Worm (Caenorhabditis elegans) whole organism, L4 larva: ENCODE measurements around the gene T22B2.1.

Experiments
- F44E2.7 ChIP-seq: fragments of 200-800 bp; sonication (Bioruptor generic); IDR thresholded peaks from 2 replicates; pipeline ENCODE4 v2.1.2; 2022; ENCODE audit warnings: missing genetic modification characterization, missing compliant biosample characterization
- T26A8.4 ChIP-seq: fragments of 200-800 bp; sonication (Bioruptor generic); IDR thresholded peaks from 2 replicates; pipeline ENCODE4 v1.3.6; 2022; ENCODE audit warnings: missing genetic modification characterization, missing compliant biosample characterization
- Y5F2A.4 ChIP-seq: fragments of 200-800 bp; sonication (Bioruptor generic); optimal IDR thresholded peaks from 2 replicates; lab custom pipeline; 2018; ENCODE audit warnings: mild to moderate bottlenecking, missing genetic modification characterization, missing compliant biosample characterization
- Y75B8A.6 ChIP-seq: fragments of 200-800 bp; sonication (Bioruptor generic); IDR thresholded peaks from 2 replicates; pipeline ENCODE4 v1.3.6; 2022; ENCODE audit warnings: missing genetic modification reagents, missing genetic modification characterization, missing compliant biosample characterization
- ama-1 ChIP-seq: fragments of 150-350 bp; optimal IDR thresholded peaks from 2 replicates; lab custom pipeline; 2014; ENCODE audit warnings: inconsistent platforms, mixed read lengths
- attf-4 ChIP-seq: sonication (generic microtip); optimal IDR thresholded peaks from 3 replicates; lab custom pipeline; 2017; ENCODE audit warnings: missing biosample characterization, missing genetic modification characterization
- ceh-62 ChIP-seq: sonication (generic microtip); optimal IDR thresholded peaks from 2 replicates; lab custom pipeline; 2017; ENCODE audit warnings: missing biosample characterization, missing genetic modification characterization
- ceh-82 ChIP-seq: sonication (generic microtip); optimal IDR thresholded peaks from 2 replicates; lab custom pipeline; 2017; ENCODE audit warnings: missing biosample characterization, missing genetic modification characterization
- cey-2 ChIP-seq: sonication (generic microtip); optimal IDR thresholded peaks from 3 replicates; lab custom pipeline; 2017; ENCODE audit warnings: missing genetic modification characterization, mild to moderate bottlenecking, missing compliant biosample characterization, antibody characterized with exemption, borderline replicate concordance; ENCODE audit not compliant: insufficient read depth
- ctbp-1 ChIP-seq: fragments of 200-800 bp; sonication (Bioruptor generic); IDR thresholded peaks from 2 replicates; pipeline ENCODE4 v1.3.6; 2022; ENCODE audit warnings: missing genetic modification reagents, missing genetic modification characterization, missing compliant biosample characterization
- daf-12 ChIP-seq: fragments of 150-350 bp; optimal IDR thresholded peaks from 2 replicates; lab custom pipeline; 2014; ENCODE audit warnings: missing biosample characterization, missing genetic modification reagents, missing genetic modification characterization
- daf-16 ChIP-seq, 3 experiments: sonication (generic microtip); optimal IDR thresholded peaks; 2 replicates each; lab custom pipeline; 2016 to 2017; ENCODE audit warnings: missing genetic modification characterization in 3 of 3, missing genetic modification reagents in 3 of 3, mild to moderate bottlenecking in 2 of 3, missing compliant biosample characterization in 2 of 3, missing biosample characterization in 1 of 3, moderate library complexity in 1 of 3
- daf-8 ChIP-seq: fragments of 200-800 bp; sonication (Bioruptor generic); IDR thresholded peaks from 2 replicates; pipeline ENCODE4 v1.3.6; 2022; ENCODE audit warnings: missing genetic modification characterization, missing compliant biosample characterization
- dmd-9 ChIP-seq: fragments of 200-800 bp; sonication (Bioruptor generic); IDR thresholded peaks from 2 replicates; pipeline ENCODE4 v1.3.6; 2022; ENCODE audit warnings: missing genetic modification reagents, missing genetic modification characterization, missing compliant biosample characterization
- dpl-1 ChIP-seq: fragments of 150-350 bp; optimal IDR thresholded peaks from 2 replicates; lab custom pipeline; 2014; ENCODE audit warnings: missing biosample characterization, missing genetic modification reagents, missing genetic modification characterization
- dve-1 ChIP-seq: sonication (generic microtip); optimal IDR thresholded peaks from 2 replicates; lab custom pipeline; 2017; ENCODE audit warnings: antibody characterized with exemption, mild to moderate bottlenecking, missing genetic modification characterization, missing compliant biosample characterization; ENCODE audit not compliant: insufficient read depth
- egl-27 ChIP-seq: sonication (generic microtip); optimal IDR thresholded peaks from 3 replicates; lab custom pipeline; 2017; ENCODE audit warnings: missing biosample characterization, missing genetic modification reagents, missing genetic modification characterization
- egl-43 ChIP-seq: fragments of 200-800 bp; sonication (Bioruptor generic); IDR thresholded peaks from 2 replicates; pipeline ENCODE4 v1.3.6; 2022; ENCODE audit warnings: missing genetic modification reagents, missing genetic modification characterization, missing compliant biosample characterization
- gei-8 ChIP-seq: fragments of 200-800 bp; sonication (Bioruptor generic); optimal IDR thresholded peaks from 2 replicates; lab custom pipeline; 2018; ENCODE audit warnings: mild to moderate bottlenecking, missing genetic modification characterization, missing compliant biosample characterization
- hif-1 ChIP-seq, 2 experiments: sonication (generic microtip); optimal IDR thresholded peaks; 2 replicates each; lab custom pipeline; 2016 to 2017; ENCODE audit warnings: missing compliant biosample characterization in 2 of 2, missing genetic modification characterization in 2 of 2, missing genetic modification reagents in 2 of 2, missing genotype in 2 of 2, mild to moderate bottlenecking in 1 of 2
- hlh-30 ChIP-seq: sonication (generic microtip); optimal IDR thresholded peaks from 2 replicates; lab custom pipeline; 2017; ENCODE audit warnings: antibody characterized with exemption, mild to moderate bottlenecking, missing genetic modification characterization, missing compliant biosample characterization; ENCODE audit not compliant: insufficient read depth
- hmg-1.1 ChIP-seq: fragments of 200-800 bp; sonication (Bioruptor generic); IDR thresholded peaks from 2 replicates; pipeline ENCODE4 v1.3.6; 2022; ENCODE audit warnings: missing genetic modification reagents, missing genetic modification characterization, missing compliant biosample characterization
- lin-1 ChIP-seq: fragments of 200-800 bp; sonication (Bioruptor generic); IDR thresholded peaks from 2 replicates; pipeline ENCODE4 v1.3.6; 2022; ENCODE audit warnings: missing genetic modification reagents, missing genetic modification characterization, missing compliant biosample characterization
- lin-15B ChIP-seq: fragments of 150-350 bp; sonication (generic microtip); optimal IDR thresholded peaks from 3 replicates; lab custom pipeline; 2014; ENCODE audit warnings: missing biosample characterization, missing genetic modification characterization
- lin-38 ChIP-seq: fragments of 200-800 bp; sonication (Bioruptor generic); IDR thresholded peaks from 2 replicates; pipeline ENCODE4 v1.3.6; 2022; ENCODE audit warnings: missing genetic modification reagents, missing genetic modification characterization, missing compliant biosample characterization
- lsy-2 ChIP-seq, 2 experiments: fragments of 150-350 bp in 1 of 2; sonication (generic microtip) in 1 of 2; optimal IDR thresholded peaks; 2 replicates each; lab custom pipeline; 2014 to 2017; ENCODE audit warnings: missing biosample characterization in 2 of 2, missing genetic modification characterization in 2 of 2
- mdt-29 ChIP-seq: fragments of 200-800 bp; sonication (Bioruptor generic); IDR thresholded peaks from 2 replicates; pipeline ENCODE4 v1.3.6; 2022; ENCODE audit warnings: missing genetic modification reagents, missing genetic modification characterization, missing compliant biosample characterization
- mxl-3 ChIP-seq: fragments of 200-800 bp; sonication (Bioruptor generic); optimal IDR thresholded peaks from 2 replicates; lab custom pipeline; 2018; ENCODE audit warnings: mild to moderate bottlenecking, missing genetic modification characterization, missing compliant biosample characterization
- nhr-102 ChIP-seq: sonication (generic microtip); optimal IDR thresholded peaks from 2 replicates; lab custom pipeline; 2016; ENCODE audit warnings: mild to moderate bottlenecking, missing genetic modification characterization, moderate library complexity, missing compliant biosample characterization
- nhr-11 ChIP-seq: fragments of 150-350 bp; optimal IDR thresholded peaks from 2 replicates; lab custom pipeline; 2014; ENCODE audit warnings: missing biosample characterization, missing genetic modification characterization
- nhr-28 ChIP-seq: fragments of 150-350 bp; optimal IDR thresholded peaks from 2 replicates; lab custom pipeline; 2014; ENCODE audit warnings: missing biosample characterization, missing genetic modification characterization
- nhr-41 ChIP-seq: fragments of 200-800 bp; sonication (Bioruptor generic); IDR thresholded peaks from 2 replicates; pipeline ENCODE4 v1.3.6; 2022; ENCODE audit warnings: missing genetic modification reagents, missing genetic modification characterization, missing compliant biosample characterization
- nhr-42 ChIP-seq: fragments of 200-800 bp; sonication (Bioruptor generic); IDR thresholded peaks from 2 replicates; pipeline ENCODE4 v1.3.6; 2022; ENCODE audit warnings: missing genetic modification characterization, missing compliant biosample characterization
- nhr-6 ChIP-seq: fragments of 150-350 bp; optimal IDR thresholded peaks from 2 replicates; lab custom pipeline; 2014; ENCODE audit warnings: missing biosample characterization, missing genetic modification characterization
- php-3 ChIP-seq: fragments of 200-800 bp; sonication (Bioruptor generic); IDR thresholded peaks from 2 replicates; pipeline ENCODE4 v1.3.6; 2022; ENCODE audit warnings: missing genetic modification reagents, missing genetic modification characterization, missing compliant biosample characterization
- pqm-1 ChIP-seq: sonication (generic microtip); optimal IDR thresholded peaks from 2 replicates; lab custom pipeline; 2017; ENCODE audit warnings: missing biosample characterization, missing genetic modification characterization
- rbr-2 ChIP-seq: sonication (generic microtip); optimal IDR thresholded peaks from 2 replicates; lab custom pipeline; 2016; ENCODE audit warnings: missing genotype, missing genetic modification characterization, missing compliant biosample characterization
- saeg-2 ChIP-seq: fragments of 200-800 bp; sonication (Bioruptor generic); IDR thresholded peaks from 2 replicates; pipeline ENCODE4 v1.3.6; 2022; ENCODE audit warnings: missing genetic modification reagents, missing genetic modification characterization, missing compliant biosample characterization
- sdz-12 ChIP-seq: fragments of 200-800 bp; sonication (Bioruptor generic); optimal IDR thresholded peaks from 2 replicates; lab custom pipeline; 2018; ENCODE audit warnings: mild to moderate bottlenecking, missing genetic modification characterization, missing compliant biosample characterization
- snpc-1.2 ChIP-seq: fragments of 200-800 bp; sonication (Bioruptor generic); IDR thresholded peaks from 2 replicates; pipeline ENCODE4 v1.3.6; 2022; ENCODE audit warnings: missing genetic modification reagents, missing genetic modification characterization, missing compliant biosample characterization
- spr-3 ChIP-seq: fragments of 200-800 bp; sonication (Bioruptor generic); optimal IDR thresholded peaks from 2 replicates; lab custom pipeline; 2018; ENCODE audit warnings: mild to moderate bottlenecking, missing genetic modification characterization, missing compliant biosample characterization
- unc-130 ChIP-seq: sonication (generic microtip); optimal IDR thresholded peaks from 2 replicates; lab custom pipeline; 2016; ENCODE audit warnings: missing genetic modification reagents, missing genetic modification characterization, missing compliant biosample characterization
- unc-39 ChIP-seq: sonication (generic microtip); optimal IDR thresholded peaks from 2 replicates; lab custom pipeline; 2017; ENCODE audit warnings: missing biosample characterization, missing genetic modification characterization
- unc-62 ChIP-seq, 3 experiments: fragments of 150-350 bp in 1 of 3; sonication (generic microtip); optimal IDR thresholded peaks in 2 of 3; peaks in 1 of 3; 1 replicate in 1 of 3; 2 replicates in 2 of 3; lab custom pipeline; 2014 to 2017; ENCODE audit warnings: missing biosample characterization in 3 of 3, missing genetic modification characterization in 3 of 3, missing genetic modification reagents in 3 of 3, missing genotype in 1 of 3
- vab-7 ChIP-seq: fragments of 200-800 bp; sonication (Bioruptor generic); IDR thresholded peaks from 2 replicates; pipeline ENCODE4 v1.3.6; 2022; ENCODE audit warnings: missing genetic modification reagents, missing genetic modification characterization, missing compliant biosample characterization
- zag-1 ChIP-seq: fragments of 150-350 bp; optimal IDR thresholded peaks from 2 replicates; lab custom pipeline; 2014; ENCODE audit warnings: missing biosample characterization, missing genetic modification characterization
- ztf-11 ChIP-seq: fragments of 150-350 bp; optimal IDR thresholded peaks from 2 replicates; lab custom pipeline; 2014; ENCODE audit warnings: missing biosample characterization, missing genetic modification characterization
- ztf-7 ChIP-seq: fragments of 150-350 bp; optimal IDR thresholded peaks from 2 replicates; lab custom pipeline; 2014; ENCODE audit warnings: missing biosample characterization, missing genetic modification characterization

Gene T22B2.1

DNA sequence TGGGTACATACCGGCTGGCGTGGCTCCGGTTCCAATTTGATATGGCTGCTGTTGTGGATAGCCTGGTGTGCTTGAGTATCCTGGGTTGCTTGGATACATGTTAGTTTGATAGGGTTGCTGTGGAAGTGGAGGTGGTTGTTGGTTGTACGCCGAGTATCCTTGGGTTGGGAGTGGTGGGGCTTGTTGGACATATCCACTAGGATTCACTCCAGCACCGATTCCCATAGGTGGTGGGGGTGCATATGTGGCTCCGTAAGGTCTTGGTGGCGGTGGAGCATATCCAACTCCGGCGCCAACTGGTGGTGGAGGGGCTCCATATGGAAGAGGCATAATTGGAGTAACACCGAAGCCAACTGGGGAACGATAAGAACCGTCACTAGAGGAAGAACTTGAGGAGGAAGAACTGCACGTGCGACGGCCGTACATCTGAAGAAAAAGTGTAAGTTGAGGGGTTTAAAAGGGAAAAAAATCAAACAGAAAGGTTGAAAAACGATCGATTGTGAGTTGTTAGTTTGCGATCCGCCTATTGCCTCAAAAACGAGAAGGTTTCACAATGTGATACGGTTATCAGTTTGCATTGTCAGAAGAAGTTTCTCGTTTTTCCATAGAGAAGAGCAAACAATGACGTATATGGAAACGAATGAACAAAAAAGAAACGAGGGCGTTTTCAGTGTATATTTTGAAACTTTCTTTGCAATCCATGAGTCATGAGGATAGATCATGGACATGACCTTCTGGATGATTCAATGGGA lies 42.5 kb downstream of the T22B2.1 start, which contains the start of gene C16B8.3 (continued):
- no peak for TF ChIP-seq php-3
- no peak for TF ChIP-seq nhr-102 (tag; lab: Kevin White, UChicago)
- no peak for TF ChIP-seq lsy-2 (tag; optimal IDR thresholded peaks at IDR 0.05; lab: Kevin White, UChicago)
- TF ChIP-seq lin-1 (GFP tag; lab: Robert Waterston, UW), result no peak
- no peak for TF ChIP-seq lin-38 (GFP tag; lab: Robert Waterston, UW)
- TF ChIP-seq ctbp-1 (GFP tag; lab: Robert Waterston, UW), result no peak
- TF ChIP-seq nhr-6, result peak; percentile 69
- TF ChIP-seq cey-2 (tag; lab: Kevin White, UChicago), result no peak
- TF ChIP-seq daf-8, result no peak
- no peak for TF ChIP-seq nhr-41 (GFP tag; lab: Robert Waterston, UW)
- no peak for TF ChIP-seq sdz-12 (GFP tag; lab: Kevin White, UChicago)
- peak; percentile 57 for TF ChIP-seq pqm-1 (tag; lab: Kevin White, UChicago)
- no peak for TF ChIP-seq ztf-11 (tag; lab: Kevin White, UChicago)
- no peak for TF ChIP-seq nhr-42
- TF ChIP-seq dpl-1 (GFP tag; lab: Kevin White, UChicago), result no peak
- TF ChIP-seq snpc-1.2 (GFP tag; lab: Robert Waterston, UW), result no peak
- TF ChIP-seq dmd-9 (GFP tag; lab: Robert Waterston, UW), result no peak
- TF ChIP-seq hmg-1.1 (GFP tag; lab: Robert Waterston, UW), result no peak
- no peak for TF ChIP-seq attf-4 (tag; lab: Kevin White, UChicago)
- no peak for TF ChIP-seq egl-27 (tag; lab: Kevin White, UChicago)
- no peak for TF ChIP-seq zag-1 (tag; lab: Kevin White, UChicago)
- no peak for TF ChIP-seq ztf-7 (tag; lab: Kevin White, UChicago)
- no peak for TF ChIP-seq hif-1 (tag; optimal IDR thresholded peaks at IDR 0.05; lab: Kevin White, UChicago)
- TF ChIP-seq mxl-3 (GFP tag; lab: Kevin White, UChicago), result peak; percentile 17
- TF ChIP-seq Y5F2A.4, result no peak
- TF ChIP-seq lin-15B (tag; lab: Kevin White, UChicago), result no peak
- no peak for TF ChIP-seq vab-7 (GFP tag; lab: Robert Waterston, UW)
- 0 out of 2 replicates have a peak, but pooled peaks have one; percentile 6 for TF ChIP-seq mdt-29 (GFP tag; lab: Robert Waterston, UW)
- TF ChIP-seq nhr-28 (tag; lab: Kevin White, UChicago), result peak; percentile 66
- no peak for TF ChIP-seq unc-130
- no peak for TF ChIP-seq nhr-11 (tag; lab: Kevin White, UChicago)
- no peak for TF ChIP-seq unc-62 (GFP tag; optimal IDR thresholded peaks at IDR 0.05 in 1 of 2; lab: Kevin White, UChicago)
- no peak for TF ChIP-seq unc-62 (tag; optimal IDR thresholded peaks at IDR 0.05; lab: Kevin White, UChicago)
- no peak for TF ChIP-seq Y75B8A.6
- no peak for TF ChIP-seq rbr-2
- no peak for TF ChIP-seq spr-3 (GFP tag; lab: Kevin White, UChicago)
- no peak for TF ChIP-seq daf-16 (GFP tag; optimal IDR thresholded peaks at IDR 0.05; lab: Kevin White, UChicago)
- TF ChIP-seq daf-16 (tag; optimal IDR thresholded peaks at IDR 0.05; lab: Kevin White, UChicago), result peak; percentile 66

ce11 chrX:3969353-3969752 lies 43.5 kb downstream of the T22B2.1 start:
- peak; percentile 88 for TF ChIP-seq egl-43 (GFP tag; lab: Robert Waterston, UW)
- peak; percentile 73; the same call in 1 of the 2 replicates for TF ChIP-seq F44E2.7 (GFP tag; lab: Robert Waterston, UW)
- TF ChIP-seq unc-39 (tag; lab: Kevin White, UChicago), result no peak
- TF ChIP-seq mxl-3 (GFP tag; lab: Kevin White, UChicago), result no peak
- TF ChIP-seq hlh-30 (tag; lab: Kevin White, UChicago), result peak; percentile 64
- TF ChIP-seq daf-12 (tag; lab: Kevin White, UChicago), result no peak
- TF ChIP-seq dve-1, result peak; percentile 54
- TF ChIP-seq ctbp-1 (GFP tag; lab: Robert Waterston, UW), result peak; percentile 54; the same call in 1 of the 2 replicates
- TF ChIP-seq ama-1 (lab: Kevin White, UChicago), result no peak
- peak; percentile 15 for TF ChIP-seq hmg-1.1 (GFP tag; lab: Robert Waterston, UW)
- no peak for TF ChIP-seq ceh-62 (tag; lab: Kevin White, UChicago)
- peak; percentile 81 for TF ChIP-seq Y75B8A.6
- TF ChIP-seq nhr-41 (GFP tag; lab: Robert Waterston, UW), result peak; percentile 27; the same call in 1 of the 2 replicates
- TF ChIP-seq nhr-42, result peak; percentile 64
- TF ChIP-seq zag-1 (tag; lab: Kevin White, UChicago), result no peak
- TF ChIP-seq unc-130, result no peak
- no peak for TF ChIP-seq gei-8 (GFP tag; lab: Kevin White, UChicago)
- peak; percentile 18 for TF ChIP-seq T26A8.4 (GFP tag; lab: Robert Waterston, UW)
- TF ChIP-seq ceh-82, result no peak
- TF ChIP-seq saeg-2 (GFP tag; lab: Robert Waterston, UW), result 0 out of 2 replicates have a peak, but pooled peaks have one; percentile 33
